Fruit fly (Drosophila melanogaster) whole organism, embryonic: Measurements from ENCODE around the gene OtopLb.
A peak's percentile ranks its signal among the peaks of the same experiment; 100 is the strongest.

Experiments used
- Adf1 ChIP-seq: fragments of 200-800 bp; sonication (Bioruptor generic); IDR thresholded peaks from 2 replicates; pipeline ENCODE4 v1.3.6; 2022; ENCODE audit warnings: missing biosample characterization, missing genetic modification characterization
- Blimp-1 ChIP-seq: fragments of 200-800 bp; sonication (Bioruptor generic); optimal IDR thresholded peaks from 3 replicates; lab custom pipeline; 2018; ENCODE audit warnings: missing biosample characterization, missing genetic modification characterization, mild to moderate bottlenecking, moderate library complexity, missing genetic modification reagents
- CG11695 ChIP-seq: fragments of 200-800 bp; sonication (Bioruptor generic); IDR thresholded peaks from 3 replicates; pipeline ENCODE4 v1.3.6; 2022; ENCODE audit warnings: missing biosample characterization, missing genetic modification characterization
- CG13296 ChIP-seq: fragments of 200-800 bp; sonication (Bioruptor generic); optimal IDR thresholded peaks from 3 replicates; lab custom pipeline; 2018; ENCODE audit warnings: missing biosample characterization, mild to moderate bottlenecking, missing genetic modification characterization
- CG14014 ChIP-seq: fragments of 200-800 bp; sonication (Bioruptor generic); IDR thresholded peaks from 2 replicates; pipeline ENCODE4 v1.3.6; 2022; ENCODE audit warnings: missing biosample characterization, missing genetic modification characterization
- CG14441 ChIP-seq: fragments of 200-800 bp; sonication (Bioruptor generic); IDR thresholded peaks from 2 replicates; pipeline ENCODE4 v1.3.6; 2022; ENCODE audit warnings: missing biosample characterization, missing genetic modification characterization
- CG15011 ChIP-seq: fragments of 200-800 bp; sonication (Bioruptor generic); optimal IDR thresholded peaks from 3 replicates; lab custom pipeline; 2018; ENCODE audit warnings: missing biosample characterization, mild to moderate bottlenecking, missing genetic modification characterization
- CG1647 ChIP-seq: fragments of 200-800 bp; sonication (Bioruptor generic); optimal IDR thresholded peaks from 3 replicates; lab custom pipeline; 2016; ENCODE audit warnings: missing biosample characterization, missing genetic modification characterization
- CG17568 ChIP-seq: fragments of 200-800 bp; sonication (Bioruptor generic); optimal IDR thresholded peaks from 2 replicates; lab custom pipeline; 2018; ENCODE audit warnings: missing biosample characterization, mild to moderate bottlenecking, missing genetic modification characterization, moderate library complexity
- CG17802 ChIP-seq: fragments of 200-800 bp; sonication (Bioruptor generic); optimal IDR thresholded peaks from 2 replicates; lab custom pipeline; 2018; ENCODE audit warnings: missing biosample characterization, mild to moderate bottlenecking, missing genetic modification characterization, moderate library complexity
- CG18764 ChIP-seq: fragments of 200-800 bp; sonication (Bioruptor generic); optimal IDR thresholded peaks from 3 replicates; lab custom pipeline; 2016; ENCODE audit warnings: missing biosample characterization, missing genetic modification characterization
- CG3281 ChIP-seq: fragments of 200-800 bp; sonication (Bioruptor generic); optimal IDR thresholded peaks from 3 replicates; lab custom pipeline; 2017; ENCODE audit warnings: missing biosample characterization, mild to moderate bottlenecking, missing genetic modification characterization
- CG4282 ChIP-seq: fragments of 200-800 bp; sonication (Bioruptor generic); optimal IDR thresholded peaks from 2 replicates; lab custom pipeline; 2016; ENCODE audit warnings: missing biosample characterization, missing genetic modification characterization
- CG43689 ChIP-seq: fragments of 200-800 bp; sonication (Bioruptor generic); IDR thresholded peaks from 2 replicates; pipeline ENCODE4 v1.3.6; 2022; ENCODE audit warnings: missing biosample characterization, missing genetic modification characterization
- CG4730 ChIP-seq: fragments of 200-800 bp; sonication (Bioruptor generic); IDR thresholded peaks from 2 replicates; pipeline ENCODE4 v1.3.6; 2022; ENCODE audit warnings: missing biosample characterization, missing genetic modification characterization
- CG6683 ChIP-seq: fragments of 200-800 bp; sonication (Bioruptor generic); optimal IDR thresholded peaks from 2 replicates; lab custom pipeline; 2017; ENCODE audit warnings: missing biosample characterization, mild to moderate bottlenecking, missing genetic modification characterization, missing genetic modification reagents
- CG6765 ChIP-seq: fragments of 200-800 bp; sonication (Bioruptor generic); optimal IDR thresholded peaks from 3 replicates; lab custom pipeline; 2017; ENCODE audit warnings: missing biosample characterization, mild to moderate bottlenecking, missing genetic modification characterization
- CG7372 ChIP-seq: fragments of 200-800 bp; sonication (Bioruptor generic); IDR thresholded peaks from 2 replicates; pipeline ENCODE4 v1.3.6; 2022; ENCODE audit warnings: missing biosample characterization, missing genetic modification characterization
- CG7556 ChIP-seq: fragments of 200-800 bp; sonication (Bioruptor generic); optimal IDR thresholded peaks from 2 replicates; lab custom pipeline; 2017; ENCODE audit warnings: missing biosample characterization, mild to moderate bottlenecking, missing genetic modification characterization
- CkIIα-i1 ChIP-seq: fragments of 200-800 bp; sonication (Bioruptor generic); IDR thresholded peaks from 2 replicates; pipeline ENCODE4 v1.3.6; 2022; ENCODE audit warnings: missing biosample characterization, missing genetic modification characterization
- Deaf1 ChIP-seq: fragments of 200-800 bp; optimal IDR thresholded peaks from 3 replicates; lab custom pipeline; 2019; ENCODE audit warnings: missing biosample characterization, mild to moderate bottlenecking, missing genetic modification characterization, moderate library complexity
- Doc3 ChIP-seq: fragments of 200-800 bp; sonication (Bioruptor generic); IDR thresholded peaks from 3 replicates; pipeline ENCODE4 v1.3.6; 2022; ENCODE audit warnings: missing biosample characterization, missing genetic modification characterization; ENCODE audit not compliant: partially characterized antibody
- Fer2 ChIP-seq: fragments of 200-800 bp; sonication (Bioruptor generic); optimal IDR thresholded peaks from 2 replicates; lab custom pipeline; 2018; ENCODE audit warnings: missing biosample characterization, mild to moderate bottlenecking, missing genetic modification characterization, moderate library complexity
- Fer3 ChIP-seq: fragments of 200-800 bp; sonication (Bioruptor generic); optimal IDR thresholded peaks from 2 replicates; lab custom pipeline; 2018; ENCODE audit warnings: missing biosample characterization, mild to moderate bottlenecking, missing genetic modification characterization, moderate library complexity
- GATAe ChIP-seq: fragments of 200-800 bp; sonication (Bioruptor generic); conservative IDR thresholded peaks from 2 replicates; pipeline ENCODE4 v1.3.6; 2022; ENCODE audit warnings: missing biosample characterization, missing genetic modification characterization
- HHEX ChIP-seq: fragments of 200-800 bp; sonication (Bioruptor generic); optimal IDR thresholded peaks from 3 replicates; lab custom pipeline; 2017; ENCODE audit warnings: missing biosample characterization, mild to moderate bottlenecking, missing genetic modification characterization, missing genetic modification reagents
- HmgZ ChIP-seq: fragments of 200-800 bp; sonication (Bioruptor generic); optimal IDR thresholded peaks from 2 replicates; lab custom pipeline; 2018; ENCODE audit warnings: missing biosample characterization, mild to moderate bottlenecking, missing genetic modification characterization
- Hmr ChIP-seq: fragments of 200-800 bp; sonication (Bioruptor generic); optimal IDR thresholded peaks from 3 replicates; lab custom pipeline; 2017; ENCODE audit warnings: mild to moderate bottlenecking, missing biosample characterization, missing genetic modification reagents, missing genetic modification characterization
- Jarid2 ChIP-seq: fragments of 200-800 bp; sonication (Bioruptor generic); optimal IDR thresholded peaks from 3 replicates; lab custom pipeline; 2017; ENCODE audit warnings: mild to moderate bottlenecking, missing biosample characterization, missing genetic modification reagents, missing genetic modification characterization
- Meics ChIP-seq: fragments of 200-800 bp; sonication (Bioruptor generic); optimal IDR thresholded peaks from 2 replicates; lab custom pipeline; 2017; ENCODE audit warnings: missing biosample characterization, mild to moderate bottlenecking, missing genetic modification characterization
- NC2β ChIP-seq: fragments of 200-800 bp; sonication (Bioruptor generic); optimal IDR thresholded peaks from 2 replicates; lab custom pipeline; 2016; ENCODE audit warnings: missing biosample characterization, missing genetic modification characterization
- NK7.1 ChIP-seq: fragments of 200-800 bp; sonication (Bioruptor generic); optimal IDR thresholded peaks from 3 replicates; lab custom pipeline; 2016; ENCODE audit warnings: missing biosample characterization, missing genetic modification characterization
- Oli ChIP-seq: fragments of 200-800 bp; sonication (Bioruptor generic); optimal IDR thresholded peaks from 2 replicates; lab custom pipeline; 2018; ENCODE audit warnings: missing biosample characterization, mild to moderate bottlenecking, missing genetic modification characterization, moderate library complexity
- Ssrp ChIP-seq: fragments of 200-800 bp; sonication (Bioruptor generic); optimal IDR thresholded peaks from 2 replicates; lab custom pipeline; 2018; ENCODE audit warnings: missing biosample characterization, mild to moderate bottlenecking, missing genetic modification characterization, moderate library complexity
- aop ChIP-seq: fragments of 200-800 bp; sonication (Bioruptor generic); IDR thresholded peaks from 2 replicates; pipeline ENCODE4 v1.3.6; 2022; ENCODE audit warnings: missing biosample characterization, missing genetic modification characterization
- ato ChIP-seq: fragments of 200-800 bp; sonication (Bioruptor generic); IDR thresholded peaks from 2 replicates; pipeline ENCODE4 v1.3.6; 2022; ENCODE audit warnings: missing biosample characterization, missing genetic modification characterization; ENCODE audit not compliant: partially characterized antibody
- az2 ChIP-seq: fragments of 200-800 bp; sonication (Bioruptor generic); optimal IDR thresholded peaks from 3 replicates; lab custom pipeline; 2016; ENCODE audit warnings: missing biosample characterization, missing genetic modification characterization
- btn ChIP-seq: fragments of 200-800 bp; sonication (Bioruptor generic); optimal IDR thresholded peaks from 2 replicates; lab custom pipeline; 2016; ENCODE audit warnings: missing biosample characterization, missing genetic modification characterization
- crp ChIP-seq, 2 experiments: fragments of 200-800 bp; sonication (Bioruptor generic); optimal IDR thresholded peaks; 2 replicates in 1 of 2; 3 replicates in 1 of 2; lab custom pipeline; 2017; ENCODE audit warnings: missing biosample characterization in 2 of 2, missing genetic modification characterization in 2 of 2, mild to moderate bottlenecking in 1 of 2, moderate library complexity in 1 of 2
- dmrt99B ChIP-seq: fragments of 200-800 bp; sonication (Bioruptor generic); optimal IDR thresholded peaks from 2 replicates; lab custom pipeline; 2018; ENCODE audit warnings: missing biosample characterization, mild to moderate bottlenecking, missing genetic modification characterization, moderate library complexity
- lmd ChIP-seq: fragments of 200-800 bp; sonication (Bioruptor generic); IDR thresholded peaks from 2 replicates; pipeline ENCODE4 v1.3.6; 2022; ENCODE audit warnings: missing biosample characterization, missing genetic modification characterization
- maf-S ChIP-seq: fragments of 200-800 bp; sonication (Bioruptor generic); optimal IDR thresholded peaks from 2 replicates; lab custom pipeline; 2016; ENCODE audit warnings: missing biosample characterization, missing genetic modification characterization
- mirr ChIP-seq: fragments of 200-800 bp; sonication (Bioruptor generic); optimal IDR thresholded peaks from 3 replicates; lab custom pipeline; 2018; ENCODE audit warnings: missing biosample characterization, mild to moderate bottlenecking, missing genetic modification characterization
- p53 ChIP-seq: fragments of 200-800 bp; sonication (Bioruptor generic); optimal IDR thresholded peaks from 2 replicates; lab custom pipeline; 2016; ENCODE audit warnings: missing biosample characterization, missing genetic modification characterization
- pros ChIP-seq: fragments of 200-800 bp; sonication (Bioruptor generic); optimal IDR thresholded peaks from 3 replicates; lab custom pipeline; 2019; ENCODE audit warnings: missing biosample characterization, mild to moderate bottlenecking, missing genetic modification characterization, moderate library complexity
- ranshi ChIP-seq: fragments of 200-800 bp; sonication (Bioruptor generic); IDR thresholded peaks from 2 replicates; pipeline ENCODE4 v1.3.6; 2022; ENCODE audit warnings: missing biosample characterization, missing genetic modification characterization
- slp2 ChIP-seq: fragments of 200-800 bp; sonication (Bioruptor generic); optimal IDR thresholded peaks from 2 replicates; lab custom pipeline; 2016; ENCODE audit warnings: missing biosample characterization, missing genetic modification characterization
- stc ChIP-seq: fragments of 200-800 bp; sonication (Bioruptor generic); IDR thresholded peaks from 2 replicates; pipeline ENCODE4 v1.3.6; 2022; ENCODE audit warnings: missing biosample characterization, missing genetic modification characterization
- unpg ChIP-seq: fragments of 200-800 bp; sonication (Bioruptor generic); optimal IDR thresholded peaks from 3 replicates; lab custom pipeline; 2018; ENCODE audit warnings: missing biosample characterization, mild to moderate bottlenecking, missing genetic modification characterization, moderate library complexity

Gene OtopLb

DNA sequence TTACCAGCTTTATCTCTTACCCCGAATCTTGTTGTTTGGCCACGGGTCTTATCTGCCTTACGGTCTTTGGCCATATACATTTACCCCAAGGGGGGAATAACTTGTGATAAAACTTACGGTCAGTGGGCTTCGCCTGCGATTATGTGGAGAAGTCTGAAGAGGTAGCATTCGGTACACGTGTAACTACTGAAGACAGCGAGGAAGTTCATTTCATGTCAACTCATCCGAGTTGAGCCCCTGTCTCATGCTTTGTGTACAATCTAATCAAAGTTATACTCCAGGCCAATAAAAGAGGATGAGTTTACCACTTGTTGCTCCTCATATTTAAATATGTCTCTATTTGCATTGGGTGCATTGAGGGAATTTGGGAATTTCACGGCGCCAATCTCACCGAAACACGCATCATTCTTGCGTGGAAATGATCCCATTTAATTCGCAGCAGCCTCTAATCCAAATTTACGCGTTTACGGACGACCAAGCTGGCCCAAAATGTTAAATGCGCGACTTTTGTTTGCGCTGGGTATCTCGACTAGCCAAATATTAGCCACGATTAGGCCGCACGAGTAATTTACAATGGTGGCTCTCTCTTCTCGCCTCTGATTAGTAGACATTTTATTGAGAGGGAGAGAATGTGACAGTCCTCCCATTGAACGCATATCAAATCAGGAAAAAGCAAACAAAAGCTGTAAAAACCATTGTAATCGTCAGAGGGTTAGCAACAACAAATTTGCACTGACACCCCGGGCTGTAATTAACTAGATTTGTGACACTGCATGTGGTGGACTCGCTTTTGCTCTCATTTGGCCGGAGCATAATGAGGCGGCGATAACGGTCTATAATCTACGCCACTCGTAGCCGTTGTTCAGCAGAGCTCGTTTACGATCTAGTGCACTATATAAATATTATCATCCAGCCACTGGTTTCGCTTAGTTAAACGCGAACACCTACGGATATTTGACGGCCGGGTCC is 43.3 kb upstream of the OtopLb start, which contains the start of gene CG33281 (continued):
- no peak for TF ChIP-seq CG1647
- TF ChIP-seq ato (GFP tag; lab: Robert Waterston, UW): no peak
- TF ChIP-seq Jarid2 (GFP tag; lab: Kevin White, UChicago): peak; percentile 9
- peak; percentile 61 for TF ChIP-seq Fer3 (tag; lab: Kevin White, UChicago)
- peak; percentile 73 for TF ChIP-seq GATAe (GFP tag; lab: Robert Waterston, UW)
- no peak for TF ChIP-seq Deaf1 (tag; lab: Kevin White, UChicago)
- TF ChIP-seq CG18764 (GFP tag; lab: Kevin White, UChicago): no peak
- TF ChIP-seq slp2 (GFP tag; lab: Kevin White, UChicago): no peak
- TF ChIP-seq NC2β: no peak
- no peak for TF ChIP-seq Oli (tag; lab: Kevin White, UChicago)
- no peak for TF ChIP-seq CG7556
- no peak for TF ChIP-seq maf-S (GFP tag; lab: Kevin White, UChicago)
- TF ChIP-seq Meics (GFP tag; lab: Kevin White, UChicago): peak; percentile 93
- peak; percentile 51 for TF ChIP-seq CG6765 (GFP tag; lab: Kevin White, UChicago)
- peak; percentile 30 for TF ChIP-seq Hmr (GFP tag; lab: Kevin White, UChicago)
- no peak for TF ChIP-seq CG4730 (GFP tag; lab: Robert Waterston, UW)
- peak; percentile 67 for TF ChIP-seq mirr (GFP tag; lab: Kevin White, UChicago)
- no peak for TF ChIP-seq CkIIα-i1 (GFP tag; lab: Robert Waterston, UW)
- TF ChIP-seq ranshi (GFP tag; lab: Robert Waterston, UW): no peak
- TF ChIP-seq az2 (GFP tag; lab: Kevin White, UChicago): no peak
- no peak for TF ChIP-seq crp (GFP tag; optimal IDR thresholded peaks at IDR 0.05; lab: Kevin White, UChicago)
- no peak for TF ChIP-seq CG17802
- TF ChIP-seq HmgZ (tag; lab: Kevin White, UChicago): no peak
- TF ChIP-seq Blimp-1 (GFP tag; lab: Kevin White, UChicago): peak; percentile 35
- no peak for TF ChIP-seq CG11695 (GFP tag; lab: Robert Waterston, UW)
- TF ChIP-seq CG14014: no peak
- no peak for TF ChIP-seq Ssrp
- TF ChIP-seq CG43689 (GFP tag; lab: Robert Waterston, UW): no peak
- no peak for TF ChIP-seq p53 (GFP tag; lab: Kevin White, UChicago)
- TF ChIP-seq CG7372 (GFP tag; lab: Robert Waterston, UW): no peak
- TF ChIP-seq CG17568 (GFP tag; lab: Kevin White, UChicago): no peak
- no peak for TF ChIP-seq NK7.1 (GFP tag; lab: Kevin White, UChicago)
- TF ChIP-seq aop (GFP tag; lab: Robert Waterston, UW): no peak
- no peak for TF ChIP-seq CG6683 (GFP tag; lab: Kevin White, UChicago)
- no peak for TF ChIP-seq btn (GFP tag; lab: Kevin White, UChicago)
- TF ChIP-seq CG3281: peak; percentile 79
- TF ChIP-seq stc (GFP tag; lab: Robert Waterston, UW): no peak
- no peak for TF ChIP-seq lmd (GFP tag; lab: Robert Waterston, UW)
- TF ChIP-seq CG14441 (GFP tag; lab: Robert Waterston, UW): no peak
- TF ChIP-seq pros (GFP tag; lab: Kevin White, UChicago): no peak
- peak; percentile 71 for TF ChIP-seq Fer2 (tag; lab: Kevin White, UChicago)
- TF ChIP-seq CG15011 (GFP tag; lab: Kevin White, UChicago): peak; percentile 68
- peak; percentile 11 for TF ChIP-seq dmrt99B (tag; lab: Kevin White, UChicago)
- no peak for TF ChIP-seq CG4282 (GFP tag; lab: Kevin White, UChicago)
- no peak for TF ChIP-seq unpg (GFP tag; lab: Kevin White, UChicago)
- TF ChIP-seq Doc3 (GFP tag; lab: Robert Waterston, UW): no peak
- peak; percentile 83 for TF ChIP-seq CG13296
- TF ChIP-seq HHEX (GFP tag; lab: Kevin White, UChicago): peak; percentile 75
- TF ChIP-seq Adf1: no peak
